Fruit fly (Drosophila melanogaster) whole organism, adult: Measurements from ENCODE around the gene rasp.

Source experiments
- CG11617 ChIP-seq: fragments of 200-800 bp; sonication (Bioruptor generic); optimal IDR thresholded peaks from 2 replicates; lab custom pipeline; 2017; ENCODE audit warnings: mild to moderate bottlenecking, missing biosample characterization, missing genetic modification reagents, missing genetic modification characterization
- CG14711 ChIP-seq: fragments of 200-800 bp; sonication (Bioruptor generic); optimal IDR thresholded peaks from 2 replicates; lab custom pipeline; 2018; ENCODE audit warnings: missing biosample characterization, mild to moderate bottlenecking, missing genetic modification characterization, moderate library complexity
- CG1620 ChIP-seq: fragments of 200-800 bp; sonication (Bioruptor generic); optimal IDR thresholded peaks from 2 replicates; lab custom pipeline; 2016; ENCODE audit warnings: missing biosample characterization, missing genetic modification characterization
- CG33017 ChIP-seq: fragments of 200-800 bp; sonication (Bioruptor generic); optimal IDR thresholded peaks from 2 replicates; lab custom pipeline; 2018; ENCODE audit warnings: missing biosample characterization, mild to moderate bottlenecking, missing genetic modification characterization, moderate library complexity
- CG5204 ChIP-seq: fragments of 200-800 bp; sonication (Bioruptor generic); optimal IDR thresholded peaks from 2 replicates; lab custom pipeline; 2016; ENCODE audit warnings: missing biosample characterization, missing genetic modification characterization
- CG7045 ChIP-seq: fragments of 200-800 bp; sonication (Bioruptor generic); optimal IDR thresholded peaks from 2 replicates; lab custom pipeline; 2017; ENCODE audit warnings: missing biosample characterization, mild to moderate bottlenecking, missing genetic modification characterization
- CG7101 ChIP-seq: fragments of 200-800 bp; sonication (Bioruptor generic); optimal IDR thresholded peaks from 2 replicates; lab custom pipeline; 2018; ENCODE audit warnings: missing biosample characterization, mild to moderate bottlenecking, missing genetic modification characterization, moderate library complexity
- Hr96 ChIP-seq: fragments of 200-800 bp; sonication (Bioruptor generic); optimal IDR thresholded peaks from 2 replicates; lab custom pipeline; 2016; ENCODE audit warnings: missing biosample characterization, missing genetic modification characterization
- cnc ChIP-seq, 2 experiments: fragments of >200 bp; optimal IDR thresholded peaks; 2 replicates each; lab custom pipeline; 2017
- kay ChIP-seq: fragments of 200-800 bp; sonication (Bioruptor generic); peaks from one replicate; lab custom pipeline; 2016; ENCODE audit warnings: missing biosample characterization, missing genetic modification characterization, borderline replicate concordance
- ovo ChIP-seq: fragments of 200-800 bp; sonication (Bioruptor generic); optimal IDR thresholded peaks from 2 replicates; lab custom pipeline; 2016; ENCODE audit warnings: missing biosample characterization, missing genetic modification characterization

DNA sequence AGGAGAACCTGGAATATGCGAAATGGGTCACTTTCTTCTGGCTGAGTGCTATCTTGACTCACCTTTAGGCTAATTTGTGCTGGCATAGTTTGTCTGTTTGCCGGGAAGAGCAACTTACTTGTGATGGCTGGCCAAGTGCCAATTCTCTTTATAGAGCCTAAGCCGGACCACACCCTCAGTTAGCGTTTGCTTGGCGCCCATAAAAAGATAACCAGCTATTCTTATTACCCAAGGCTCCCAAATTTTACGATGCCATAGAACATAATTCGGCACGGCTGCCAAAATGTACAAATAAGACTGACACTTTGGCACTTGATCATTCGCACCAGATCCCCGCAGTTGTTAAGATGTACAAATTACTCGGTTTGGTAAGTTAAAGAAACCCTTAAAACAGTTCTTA lies 27.7 kb downstream of the rasp start, which contains the start of the genes CG42525 and CG14958:
- no peak for TF ChIP-seq kay (GFP tag; lab: Kevin White, UChicago)
- TF ChIP-seq CG33017 (tag; lab: Kevin White, UChicago), result no peak
- TF ChIP-seq CG7045 (GFP tag; lab: Kevin White, UChicago), result no peak
- no peak for TF ChIP-seq CG7101 (tag; lab: Kevin White, UChicago)
- no peak for TF ChIP-seq CG11617
- no peak for TF ChIP-seq CG1620
- TF ChIP-seq CG5204 (GFP tag; lab: Kevin White, UChicago), result no peak
- TF ChIP-seq cnc (optimal IDR thresholded peaks at IDR 0.05; lab: Kevin White, UChicago), result no peak
- no peak for TF ChIP-seq ovo (GFP tag; lab: Kevin White, UChicago)
- no peak for TF ChIP-seq Hr96 (GFP tag; lab: Kevin White, UChicago)
- no peak for TF ChIP-seq CG14711 (tag; lab: Kevin White, UChicago)
